Fruit fly (Drosophila melanogaster): ENCODE results near the gene sky.

dm6 chr2L:20826226-20826625 lies 92.5 kb downstream of the sky start:
- TF ChIP-seq CG8478 (optimal IDR thresholded peaks at IDR 0.05) (no peak), psq (optimal IDR thresholded peaks at IDR 0.05) (no peak)

Measured in whole organism.